Fruit fly (Drosophila melanogaster) whole organism, embryonic: ENCODE measurements around the gene AP-1sigma.

ENCODE experiments used
- Awh ChIP-seq: fragments of 200-800 bp; sonication (Bioruptor generic); IDR thresholded peaks from 2 replicates; pipeline ENCODE4, ENCODE4 v1.3.6; 2022; ENCODE audit warnings: missing biosample characterization, missing genetic modification characterization
- BEAF-32 ChIP-seq: fragments of 200-800 bp; sonication (Bioruptor generic); optimal IDR thresholded peaks from 3 replicates; lab custom pipeline; 2017; ENCODE audit warnings: missing biosample characterization, missing genetic modification characterization, mild to moderate bottlenecking, moderate library complexity, missing genetic modification reagents
- CG10979 ChIP-seq: fragments of 200-800 bp; sonication (Bioruptor generic); optimal IDR thresholded peaks from 2 replicates; lab custom pipeline; 2018; ENCODE audit warnings: missing biosample characterization, mild to moderate bottlenecking, missing genetic modification characterization, moderate library complexity
- CG11085 ChIP-seq: fragments of 200-800 bp; sonication (Bioruptor generic); IDR thresholded peaks from 2 replicates; pipeline ENCODE4 v1.3.6; 2022; ENCODE audit warnings: missing biosample characterization, missing genetic modification characterization
- CG11696 ChIP-seq: fragments of 200-800 bp; sonication (Bioruptor generic); IDR thresholded peaks from 2 replicates; pipeline ENCODE4 v1.3.6; 2022; ENCODE audit warnings: missing biosample characterization, missing genetic modification characterization
- CG14441 ChIP-seq: fragments of 200-800 bp; sonication (Bioruptor generic); IDR thresholded peaks from 2 replicates; pipeline ENCODE4 v1.3.6; 2022; ENCODE audit warnings: missing biosample characterization, missing genetic modification characterization
- CG15269 ChIP-seq: fragments of 200-800 bp; sonication (Bioruptor generic); optimal IDR thresholded peaks from 2 replicates; lab custom pipeline; 2018; ENCODE audit warnings: missing biosample characterization, mild to moderate bottlenecking, missing genetic modification characterization, moderate library complexity
- CG18476 ChIP-seq: fragments of 200-800 bp; sonication (Bioruptor generic); optimal IDR thresholded peaks from 2 replicates; lab custom pipeline; 2016; ENCODE audit warnings: missing biosample characterization, mild to moderate bottlenecking, missing genetic modification characterization
- CG2712 ChIP-seq: fragments of 200-800 bp; optimal IDR thresholded peaks from 3 replicates; lab custom pipeline; 2019; ENCODE audit warnings: missing biosample characterization, mild to moderate bottlenecking, missing genetic modification characterization, moderate library complexity
- CG31388 ChIP-seq: fragments of 200-800 bp; sonication (Bioruptor generic); optimal IDR thresholded peaks from 2 replicates; lab custom pipeline; 2016; ENCODE audit warnings: missing biosample characterization, missing genetic modification characterization
- CG34224 ChIP-seq: fragments of 200-800 bp; sonication (Bioruptor generic); IDR thresholded peaks from 3 replicates; pipeline ENCODE4 v1.3.6; 2022; ENCODE audit warnings: missing biosample characterization, missing genetic modification characterization; ENCODE audit not compliant: partially characterized antibody
- CG4360 ChIP-seq: fragments of 200-800 bp; sonication (Bioruptor generic); IDR thresholded peaks from 2 replicates; pipeline ENCODE4 v1.3.6; 2022; ENCODE audit warnings: missing biosample characterization, missing genetic modification characterization
- CG7928 ChIP-seq: fragments of 200-800 bp; sonication (Bioruptor generic); optimal IDR thresholded peaks from 2 replicates; lab custom pipeline; 2017; ENCODE audit warnings: missing biosample characterization, mild to moderate bottlenecking, missing genetic modification characterization
- CG9215 ChIP-seq: fragments of 200-800 bp; sonication (Bioruptor generic); IDR thresholded peaks from 2 replicates; pipeline ENCODE4 v1.3.6; 2022; ENCODE audit warnings: missing biosample characterization, missing genetic modification characterization
- CrebB ChIP-seq: fragments of 200-800 bp; sonication (Bioruptor generic); optimal IDR thresholded peaks from 3 replicates; lab custom pipeline; 2018; ENCODE audit warnings: missing biosample characterization, mild to moderate bottlenecking, missing genetic modification characterization
- D19A ChIP-seq: fragments of 200-800 bp; optimal IDR thresholded peaks from 3 replicates; lab custom pipeline; 2019; ENCODE audit warnings: missing biosample characterization, mild to moderate bottlenecking, missing genetic modification characterization, moderate library complexity
- Dip3 ChIP-seq: fragments of 200-800 bp; sonication (Bioruptor generic); optimal IDR thresholded peaks from 3 replicates; lab custom pipeline; 2016; ENCODE audit warnings: missing biosample characterization, missing genetic modification characterization
- Eip74EF ChIP-seq, 2 experiments: fragments of 200-800 bp in 1 of 2; fragments of >200 bp in 1 of 2; sonication (Bioruptor generic) in 1 of 2; optimal IDR thresholded peaks; 2 replicates each; lab custom pipeline; 2017 to 2019; ENCODE audit warnings: missing biosample characterization in 2 of 2, missing genetic modification characterization in 2 of 2, mild to moderate bottlenecking in 1 of 2, moderate library complexity in 1 of 2
- Hey ChIP-seq: fragments of 200-800 bp; sonication (Bioruptor generic); optimal IDR thresholded peaks from 3 replicates; lab custom pipeline; 2018; ENCODE audit warnings: missing biosample characterization, mild to moderate bottlenecking, missing genetic modification characterization
- Hsf ChIP-seq: fragments of 200-800 bp; sonication (Bioruptor generic); optimal IDR thresholded peaks from 3 replicates; lab custom pipeline; 2016; ENCODE audit warnings: missing biosample characterization, missing genetic modification characterization
- NC2α ChIP-seq: fragments of 200-800 bp; sonication (Bioruptor generic); optimal IDR thresholded peaks from 2 replicates; lab custom pipeline; 2016; ENCODE audit warnings: missing biosample characterization, missing genetic modification characterization
- Nf-YA ChIP-seq: fragments of 200-800 bp; sonication (Bioruptor generic); IDR thresholded peaks from 2 replicates; pipeline ENCODE4 v1.3.6; 2022; ENCODE audit warnings: missing biosample characterization, missing genetic modification characterization
- Oaz ChIP-seq: fragments of 200-800 bp; sonication (Bioruptor generic); IDR thresholded peaks from 2 replicates; pipeline ENCODE4 v1.3.6; 2022; ENCODE audit warnings: missing biosample characterization, missing genetic modification characterization
- Xrp1 ChIP-seq: fragments of 200-800 bp; sonication (Bioruptor generic); IDR thresholded peaks from 2 replicates; pipeline ENCODE4 v1.3.6; 2022; ENCODE audit warnings: missing biosample characterization, missing genetic modification characterization
- amos ChIP-seq: fragments of 200-800 bp; sonication (Bioruptor generic); IDR thresholded peaks from 2 replicates; pipeline ENCODE4 v1.3.6; 2022; ENCODE audit warnings: missing biosample characterization, missing genetic modification characterization; ENCODE audit not compliant: partially characterized antibody
- ato ChIP-seq: fragments of 200-800 bp; sonication (Bioruptor generic); IDR thresholded peaks from 2 replicates; pipeline ENCODE4 v1.3.6; 2022; ENCODE audit warnings: missing biosample characterization, missing genetic modification characterization; ENCODE audit not compliant: partially characterized antibody
- bab2 ChIP-seq: fragments of 200-800 bp; sonication (Bioruptor generic); optimal IDR thresholded peaks from 2 replicates; lab custom pipeline; 2016; ENCODE audit warnings: missing biosample characterization, missing genetic modification characterization
- btn ChIP-seq: fragments of 200-800 bp; sonication (Bioruptor generic); optimal IDR thresholded peaks from 2 replicates; lab custom pipeline; 2016; ENCODE audit warnings: missing biosample characterization, missing genetic modification characterization
- cad ChIP-seq: fragments of >200 bp; optimal IDR thresholded peaks from 2 replicates; lab custom pipeline; 2017; ENCODE audit warnings: missing biosample characterization, missing genetic modification characterization
- chn ChIP-seq: fragments of 200-800 bp; sonication (Bioruptor generic); optimal IDR thresholded peaks from 2 replicates; lab custom pipeline; 2016; ENCODE audit warnings: missing biosample characterization, missing genetic modification characterization
- crol ChIP-seq: fragments of 200-800 bp; sonication (Bioruptor generic); IDR thresholded peaks from 2 replicates; pipeline ENCODE4 v1.3.6; 2022; ENCODE audit warnings: missing biosample characterization, missing genetic modification characterization
- crp ChIP-seq, 2 experiments: fragments of 200-800 bp; sonication (Bioruptor generic); optimal IDR thresholded peaks; 2 replicates in 1 of 2; 3 replicates in 1 of 2; lab custom pipeline; 2017; ENCODE audit warnings: missing biosample characterization in 2 of 2, missing genetic modification characterization in 2 of 2, mild to moderate bottlenecking in 1 of 2, moderate library complexity in 1 of 2
- dmrt11E ChIP-seq: fragments of 200-800 bp; sonication (Bioruptor generic); optimal IDR thresholded peaks from 3 replicates; lab custom pipeline; 2018; ENCODE audit warnings: missing biosample characterization, mild to moderate bottlenecking, missing genetic modification characterization, moderate library complexity
- dmrt99B ChIP-seq: fragments of 200-800 bp; sonication (Bioruptor generic); optimal IDR thresholded peaks from 2 replicates; lab custom pipeline; 2018; ENCODE audit warnings: missing biosample characterization, mild to moderate bottlenecking, missing genetic modification characterization, moderate library complexity
- fd96Cb ChIP-seq: fragments of 200-800 bp; sonication (Bioruptor generic); optimal IDR thresholded peaks from 2 replicates; lab custom pipeline; 2018; ENCODE audit warnings: missing biosample characterization, mild to moderate bottlenecking, missing genetic modification characterization, moderate library complexity
- fru ChIP-seq: fragments of >200 bp; optimal IDR thresholded peaks from 2 replicates; lab custom pipeline; 2017
- gem ChIP-seq: fragments of 200-800 bp; sonication (Bioruptor generic); optimal IDR thresholded peaks from 2 replicates; lab custom pipeline; 2019; ENCODE audit warnings: missing biosample characterization, mild to moderate bottlenecking, missing genetic modification characterization, moderate library complexity
- grau ChIP-seq: fragments of 200-800 bp; optimal IDR thresholded peaks from 3 replicates; lab custom pipeline; 2019; ENCODE audit warnings: missing biosample characterization, mild to moderate bottlenecking, missing genetic modification characterization, moderate library complexity
- h ChIP-seq: fragments of >200 bp; optimal IDR thresholded peaks from 2 replicates; lab custom pipeline; 2017
- jigr1 ChIP-seq: fragments of 200-800 bp; sonication (Bioruptor generic); IDR thresholded peaks from 3 replicates; pipeline ENCODE4 v1.3.6; 2022; ENCODE audit warnings: missing biosample characterization, missing genetic modification characterization
- jumu ChIP-seq: fragments of 200-800 bp; sonication (Bioruptor generic); optimal IDR thresholded peaks from 3 replicates; lab custom pipeline; 2016; ENCODE audit warnings: missing biosample characterization, missing genetic modification characterization
- knrl ChIP-seq: fragments of 200-800 bp; sonication (Bioruptor generic); IDR thresholded peaks from 3 replicates; pipeline ENCODE4 v1.3.6; 2022; ENCODE audit warnings: missing biosample characterization, missing genetic modification characterization; ENCODE audit not compliant: partially characterized antibody
- lbe ChIP-seq: fragments of 200-800 bp; sonication (Bioruptor generic); optimal IDR thresholded peaks from 2 replicates; lab custom pipeline; 2016; ENCODE audit warnings: missing biosample characterization, mild to moderate bottlenecking, missing genetic modification characterization
- pho ChIP-seq: fragments of 200-800 bp; sonication (Bioruptor generic); optimal IDR thresholded peaks from 2 replicates; lab custom pipeline; 2016; ENCODE audit warnings: missing biosample characterization, missing genetic modification characterization
- sd ChIP-seq: fragments of 200-800 bp; sonication (Bioruptor generic); optimal IDR thresholded peaks from 3 replicates; lab custom pipeline; 2018; ENCODE audit warnings: missing biosample characterization, mild to moderate bottlenecking, missing genetic modification characterization, moderate library complexity
- shn ChIP-seq: fragments of 200-800 bp; sonication (Bioruptor generic); optimal IDR thresholded peaks from 3 replicates; lab custom pipeline; 2016; ENCODE audit warnings: missing biosample characterization, missing genetic modification characterization
- so ChIP-seq: fragments of 200-800 bp; sonication (Bioruptor generic); IDR thresholded peaks from 3 replicates; pipeline ENCODE4 v1.3.6; 2022; ENCODE audit warnings: missing biosample characterization, missing genetic modification characterization
- tgo ChIP-seq: fragments of 200-800 bp; sonication (Bioruptor generic); IDR thresholded peaks from 3 replicates; pipeline ENCODE4 v1.3.6; 2022; ENCODE audit warnings: missing biosample characterization, missing genetic modification characterization
- tin ChIP-seq: fragments of 200-800 bp; sonication (Bioruptor generic); optimal IDR thresholded peaks from 3 replicates; lab custom pipeline; 2016; ENCODE audit warnings: missing biosample characterization, missing genetic modification characterization
- tio ChIP-seq: fragments of 200-800 bp; sonication (Bioruptor generic); optimal IDR thresholded peaks from 2 replicates; lab custom pipeline; 2017; ENCODE audit warnings: missing biosample characterization, missing genetic modification characterization, inconsistent platforms
- trh ChIP-seq: fragments of 200-800 bp; sonication (Bioruptor generic); optimal IDR thresholded peaks from 2 replicates; lab custom pipeline; 2016; ENCODE audit warnings: missing biosample characterization, missing genetic modification characterization
- vvl ChIP-seq: fragments of 200-800 bp; sonication (Bioruptor generic); IDR thresholded peaks from 2 replicates; pipeline ENCODE4 v1.3.6; 2022; ENCODE audit warnings: missing biosample characterization, missing genetic modification characterization

The AP-1sigma gene

dm6 chr3R:23969449-23969848, 11.0 kb downstream of the AP-1sigma start (continued):
- TF ChIP-seq CG9215 (GFP tag; lab: Robert Waterston, UW) (0 out of 2 replicates have a peak, but pooled peaks have one; percentile 27), tin (GFP tag; lab: Kevin White, UChicago) (peak; percentile 13), jumu (GFP tag; lab: Kevin White, UChicago) (no peak), shn (GFP tag; lab: Kevin White, UChicago) (no peak), ato (GFP tag; lab: Robert Waterston, UW) (no peak), so (GFP tag; lab: Robert Waterston, UW) (no peak), CG11696 (GFP tag; lab: Robert Waterston, UW) (no peak), CG14441 (peak; percentile 72), h (no peak), fru (lab: Kevin White, UChicago) (no peak), NC2α (GFP tag; lab: Kevin White, UChicago) (no peak), CG34224 (GFP tag; lab: Robert Waterston, UW) (no peak), Xrp1 (GFP tag; lab: Robert Waterston, UW) (no peak; the same call in 1 of the 2 replicates), tgo (GFP tag; lab: Robert Waterston, UW) (peak; percentile 76), crp (GFP tag; optimal IDR thresholded peaks at IDR 0.05; lab: Kevin White, UChicago) (no peak), CG2712 (tag; lab: Kevin White, UChicago) (peak; percentile 62), Hey (tag; lab: Kevin White, UChicago) (no peak), pho (GFP tag; lab: Kevin White, UChicago) (no peak), Awh (GFP tag; lab: Robert Waterston, UW) (peak; percentile 46; the same call in 1 of the 2 replicates), CrebB (tag; lab: Kevin White, UChicago) (no peak), CG10979 (tag; lab: Kevin White, UChicago) (peak; percentile 49), CG18476 (no peak), Hsf (GFP tag; lab: Kevin White, UChicago) (no peak), CG4360 (no peak), Nf-YA (GFP tag; lab: Robert Waterston, UW) (peak; percentile 58), bab2 (no peak), CG11085 (no peak), CG7928 (no peak), Oaz (GFP tag; lab: Robert Waterston, UW) (no peak; the same call in 1 of the 2 replicates), Eip74EF (GFP tag; optimal IDR thresholded peaks at IDR 0.05; lab: Kevin White, UChicago) (peak in 1 of 2 experiments; percentile 22), dmrt11E (no peak), btn (GFP tag; lab: Kevin White, UChicago) (no peak), tio (GFP tag; lab: Kevin White, UChicago) (no peak), knrl (GFP tag; lab: Robert Waterston, UW) (no peak), BEAF-32 (no peak), lbe (GFP tag; lab: Kevin White, UChicago) (no peak), Dip3 (GFP tag; lab: Kevin White, UChicago) (no peak), CG31388 (GFP tag; lab: Kevin White, UChicago) (no peak), trh (GFP tag; lab: Kevin White, UChicago) (no peak), cad (no peak), CG15269 (tag; lab: Kevin White, UChicago) (peak; percentile 75), amos (no peak), D19A (peak; percentile 95), sd (peak; percentile 36), jigr1 (GFP tag; lab: Robert Waterston, UW) (no peak), chn (GFP tag; lab: Kevin White, UChicago) (no peak), crol (GFP tag; lab: Robert Waterston, UW) (no peak), dmrt99B (peak; percentile 58), gem (tag; lab: Kevin White, UChicago) (peak; percentile 77), grau (tag; lab: Kevin White, UChicago) (peak; percentile 68), fd96Cb (tag; lab: Kevin White, UChicago) (peak; percentile 33), vvl (GFP tag; lab: Robert Waterston, UW) (peak; percentile 50; the same call in 1 of the 2 replicates)
